Fruit fly (Drosophila melanogaster) whole organism, prepupa: ENCODE results near the gene Ugt303A1.

Experiments used
- Blimp-1 ChIP-seq: fragments of 200-800 bp; sonication (Bioruptor generic); optimal IDR thresholded peaks from 3 replicates; lab custom pipeline; 2017; ENCODE audit warnings: missing biosample characterization, missing genetic modification characterization, mild to moderate bottlenecking, moderate library complexity, missing genetic modification reagents
- CG10631 ChIP-seq: fragments of 200-800 bp; sonication (Bioruptor generic); optimal IDR thresholded peaks from 2 replicates; lab custom pipeline; 2016; ENCODE audit warnings: missing biosample characterization, missing genetic modification characterization
- CG10669 ChIP-seq: fragments of 200-800 bp; sonication (Bioruptor generic); optimal IDR thresholded peaks from 3 replicates; lab custom pipeline; 2018; ENCODE audit warnings: missing biosample characterization, mild to moderate bottlenecking, missing genetic modification characterization, moderate library complexity
- CG11294 ChIP-seq: fragments of 200-800 bp; sonication (Bioruptor generic); IDR thresholded peaks from 2 replicates; pipeline ENCODE4 v1.3.6; 2022; ENCODE audit warnings: missing biosample characterization, missing genetic modification characterization
- CG11902 ChIP-seq: fragments of 200-800 bp; sonication (Bioruptor generic); optimal IDR thresholded peaks from 3 replicates; lab custom pipeline; 2016; ENCODE audit warnings: missing biosample characterization, missing genetic modification characterization
- CG15336 ChIP-seq: fragments of 200-800 bp; sonication (Bioruptor generic); IDR thresholded peaks from 2 replicates; pipeline ENCODE4 v1.3.6; 2022; ENCODE audit warnings: missing biosample characterization, missing genetic modification characterization
- CG16779 ChIP-seq: fragments of 200-800 bp; sonication (Bioruptor generic); optimal IDR thresholded peaks from 3 replicates; lab custom pipeline; 2017; ENCODE audit warnings: missing biosample characterization, mild to moderate bottlenecking, missing genetic modification characterization
- CG3032 ChIP-seq: fragments of 200-800 bp; optimal IDR thresholded peaks from 2 replicates; lab custom pipeline; 2019; ENCODE audit warnings: missing biosample characterization, mild to moderate bottlenecking, missing genetic modification characterization, moderate library complexity
- CG31627 ChIP-seq: fragments of 200-800 bp; sonication (Bioruptor generic); optimal IDR thresholded peaks from 3 replicates; lab custom pipeline; 2016; ENCODE audit warnings: missing biosample characterization, missing genetic modification characterization
- CG32006 ChIP-seq: fragments of 200-800 bp; sonication (Bioruptor generic); optimal IDR thresholded peaks from 3 replicates; lab custom pipeline; 2017; ENCODE audit warnings: missing biosample characterization, mild to moderate bottlenecking, missing genetic modification characterization
- CG34406 ChIP-seq: fragments of 200-800 bp; sonication (Bioruptor generic); optimal IDR thresholded peaks from 3 replicates; lab custom pipeline; 2016; ENCODE audit warnings: missing biosample characterization, missing genetic modification characterization
- CG6163 ChIP-seq: fragments of 200-800 bp; sonication (Bioruptor generic); IDR thresholded peaks from 3 replicates; pipeline ENCODE4 v1.3.6; 2022; ENCODE audit warnings: missing biosample characterization, missing genetic modification characterization
- CG6276 ChIP-seq: fragments of 200-800 bp; sonication (Bioruptor generic); optimal IDR thresholded peaks from 2 replicates; lab custom pipeline; 2017; ENCODE audit warnings: missing biosample characterization, mild to moderate bottlenecking, missing genetic modification characterization
- CG6792 ChIP-seq: fragments of 200-800 bp; sonication (Bioruptor generic); optimal IDR thresholded peaks from 3 replicates; lab custom pipeline; 2016; ENCODE audit warnings: missing biosample characterization, missing genetic modification characterization
- CG6808 ChIP-seq: fragments of 200-800 bp; sonication (Bioruptor generic); optimal IDR thresholded peaks from 3 replicates; lab custom pipeline; 2017; ENCODE audit warnings: missing biosample characterization, missing genetic modification characterization, mild to moderate bottlenecking, moderate library complexity, missing genetic modification reagents
- CG8119 ChIP-seq: fragments of 200-800 bp; sonication (Bioruptor generic); IDR thresholded peaks from 3 replicates; pipeline ENCODE4 v1.3.6; 2022; ENCODE audit warnings: missing biosample characterization, missing genetic modification characterization
- CG8319 ChIP-seq: fragments of 200-800 bp; sonication (Bioruptor generic); optimal IDR thresholded peaks from 3 replicates; lab custom pipeline; 2016; ENCODE audit warnings: missing biosample characterization, missing genetic modification characterization
- CG8632 ChIP-seq: fragments of 200-800 bp; sonication (Bioruptor generic); optimal IDR thresholded peaks from 3 replicates; lab custom pipeline; 2016; ENCODE audit warnings: missing biosample characterization, missing genetic modification characterization
- Eip75B ChIP-seq: fragments of 200-800 bp; sonication (Bioruptor generic); optimal IDR thresholded peaks from 3 replicates; lab custom pipeline; 2016; ENCODE audit warnings: missing biosample characterization, missing genetic modification characterization
- Eip78C ChIP-seq: fragments of 200-800 bp; sonication (Bioruptor generic); peaks from one replicate; lab custom pipeline; 2016; ENCODE audit warnings: missing biosample characterization, missing genetic modification characterization
- Eip93F ChIP-seq: fragments of 200-800 bp; sonication (Bioruptor generic); optimal IDR thresholded peaks from 2 replicates; lab custom pipeline; 2016; ENCODE audit warnings: missing biosample characterization, mild to moderate bottlenecking, missing genetic modification characterization
- Gug ChIP-seq: fragments of 200-800 bp; sonication (Bioruptor generic); IDR thresholded peaks from 2 replicates; pipeline ENCODE4 v1.3.6; 2022; ENCODE audit warnings: missing biosample characterization, missing genetic modification characterization
- Hr39 ChIP-seq: fragments of 200-800 bp; sonication (Bioruptor generic); optimal IDR thresholded peaks from 2 replicates; lab custom pipeline; 2016; ENCODE audit warnings: missing biosample characterization, missing genetic modification characterization
- Lpt ChIP-seq: fragments of 200-800 bp; sonication (Bioruptor generic); optimal IDR thresholded peaks from 3 replicates; lab custom pipeline; 2016; ENCODE audit warnings: missing biosample characterization, missing genetic modification characterization
- OdsH ChIP-seq: fragments of 200-800 bp; sonication (Bioruptor generic); optimal IDR thresholded peaks from 3 replicates; lab custom pipeline; 2016; ENCODE audit warnings: missing biosample characterization, missing genetic modification characterization
- Smox ChIP-seq: fragments of 200-800 bp; sonication (Bioruptor generic); optimal IDR thresholded peaks from 3 replicates; lab custom pipeline; 2016; ENCODE audit warnings: missing biosample characterization, missing genetic modification characterization
- Sox102F ChIP-seq: fragments of 200-800 bp; sonication (Bioruptor generic); optimal IDR thresholded peaks from 2 replicates; lab custom pipeline; 2016; ENCODE audit warnings: missing biosample characterization, mild to moderate bottlenecking, missing genetic modification characterization
- Sox14 ChIP-seq: fragments of 200-800 bp; sonication (Bioruptor generic); optimal IDR thresholded peaks from 3 replicates; lab custom pipeline; 2016; ENCODE audit warnings: missing biosample characterization, missing genetic modification characterization
- acj6 ChIP-seq: fragments of 200-800 bp; sonication (Bioruptor generic); optimal IDR thresholded peaks from 3 replicates; lab custom pipeline; 2016; ENCODE audit warnings: missing biosample characterization, missing genetic modification characterization
- dsx ChIP-seq: fragments of 200-800 bp; optimal IDR thresholded peaks from 3 replicates; lab custom pipeline; 2019; ENCODE audit warnings: missing biosample characterization, mild to moderate bottlenecking, missing genetic modification characterization, moderate library complexity; ENCODE audit not compliant: poor library complexity, severe bottlenecking
- eg ChIP-seq: fragments of 200-800 bp; sonication (Bioruptor generic); IDR thresholded peaks from 3 replicates; pipeline ENCODE4 v1.3.6; 2022; ENCODE audit warnings: missing biosample characterization, missing genetic modification characterization
- esn ChIP-seq: fragments of 200-800 bp; sonication (Bioruptor generic); optimal IDR thresholded peaks from 2 replicates; lab custom pipeline; 2016; ENCODE audit warnings: missing biosample characterization, mild to moderate bottlenecking, missing genetic modification characterization, moderate library complexity
- fd59A ChIP-seq: fragments of 200-800 bp; sonication (Bioruptor generic); optimal IDR thresholded peaks from 2 replicates; lab custom pipeline; 2017; ENCODE audit warnings: missing biosample characterization, mild to moderate bottlenecking, missing genetic modification characterization, missing genetic modification reagents
- fd85E ChIP-seq: fragments of 200-800 bp; sonication (Bioruptor generic); optimal IDR thresholded peaks from 3 replicates; lab custom pipeline; 2016; ENCODE audit warnings: missing biosample characterization, missing genetic modification characterization
- fkh ChIP-seq: fragments of 200-800 bp; sonication (Bioruptor generic); optimal IDR thresholded peaks from 3 replicates; lab custom pipeline; 2017; ENCODE audit warnings: missing biosample characterization, mild to moderate bottlenecking, missing genetic modification characterization, moderate library complexity
- net ChIP-seq: fragments of 200-800 bp; sonication (Bioruptor generic); optimal IDR thresholded peaks from 3 replicates; lab custom pipeline; 2016; ENCODE audit warnings: missing biosample characterization, missing genetic modification characterization
- pdm3 ChIP-seq: fragments of 200-800 bp; sonication (Bioruptor generic); optimal IDR thresholded peaks from 3 replicates; lab custom pipeline; 2016; ENCODE audit warnings: missing biosample characterization, missing genetic modification characterization
- salr ChIP-seq, 2 experiments: fragments of 200-800 bp; sonication (Bioruptor generic); optimal IDR thresholded peaks; 3 replicates each; lab custom pipeline; 2016 to 2018; ENCODE audit warnings: missing biosample characterization in 2 of 2, missing genetic modification characterization in 2 of 2, mild to moderate bottlenecking in 1 of 2
- spab ChIP-seq: fragments of 200-800 bp; sonication (Bioruptor generic); optimal IDR thresholded peaks from 2 replicates; lab custom pipeline; 2017; ENCODE audit warnings: missing biosample characterization, mild to moderate bottlenecking, missing genetic modification characterization, missing genetic modification reagents
- ss ChIP-seq, 2 experiments: fragments of 200-800 bp; sonication (Bioruptor generic); optimal IDR thresholded peaks; 2 replicates in 1 of 2; 3 replicates in 1 of 2; lab custom pipeline; 2017 to 2018; ENCODE audit warnings: mild to moderate bottlenecking in 2 of 2, missing biosample characterization in 2 of 2, missing genetic modification characterization in 2 of 2, moderate library complexity in 1 of 2
- svp ChIP-seq: fragments of 200-800 bp; sonication (Bioruptor generic); peaks from one replicate; lab custom pipeline; 2016; ENCODE audit warnings: missing biosample characterization, missing genetic modification characterization
- topi ChIP-seq: fragments of 200-800 bp; sonication (Bioruptor generic); optimal IDR thresholded peaks from 3 replicates; lab custom pipeline; 2016; ENCODE audit warnings: missing biosample characterization, missing genetic modification characterization

The Ugt303A1 gene

DNA sequence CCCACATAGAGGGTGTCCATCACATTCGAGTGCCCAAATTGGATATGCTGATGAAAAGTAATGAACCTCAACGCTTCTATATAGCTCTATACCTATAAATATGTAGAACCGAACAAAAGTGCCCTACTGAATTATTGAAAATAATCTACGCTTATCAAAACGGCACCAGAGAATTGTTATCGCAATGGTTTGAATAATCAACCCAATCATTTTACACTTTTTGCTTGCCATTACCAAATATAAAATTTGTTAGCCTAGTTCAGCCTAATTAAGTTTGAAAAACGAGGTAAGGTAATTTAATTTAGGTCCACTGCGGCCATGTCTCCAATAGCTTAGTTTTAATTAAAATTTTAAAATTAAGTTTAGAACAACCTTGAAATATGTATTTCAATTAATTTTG is 448 bp downstream of the Ugt303A1 start (continued):
- no peak for TF ChIP-seq CG32006 (GFP tag; lab: Kevin White, UChicago)

DNA sequence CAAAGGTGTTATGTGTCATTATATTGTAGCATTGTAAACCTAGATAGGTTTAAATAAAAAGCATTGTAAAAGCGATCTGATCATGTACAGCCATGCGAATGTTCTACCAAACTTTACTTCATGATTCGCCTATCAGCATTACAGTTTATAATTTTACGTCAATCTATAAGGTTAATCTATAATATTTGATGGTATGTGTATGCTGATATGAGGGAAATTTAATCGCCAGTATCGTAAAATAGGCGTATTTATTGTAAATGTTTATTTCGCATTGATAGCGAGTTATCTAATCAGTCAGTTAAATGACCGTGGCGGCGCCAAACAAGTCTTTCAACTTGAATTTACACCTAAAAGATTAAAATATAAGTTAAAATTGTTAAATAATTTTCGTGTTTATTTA is 2.2 kb downstream of the Ugt303A1 start:
- no peak for TF ChIP-seq pdm3 (GFP tag; lab: Kevin White, UChicago)
- no peak for TF ChIP-seq svp (GFP tag; lab: Kevin White, UChicago)
- TF ChIP-seq fd85E (GFP tag; lab: Kevin White, UChicago) = no peak

dm6 chr3R:11178300-11178699 is 3.0 kb downstream of the Ugt303A1 start:
- TF ChIP-seq fkh (GFP tag; lab: Kevin White, UChicago) = peak; percentile 47
- TF ChIP-seq esn (GFP tag; lab: Kevin White, UChicago) = no peak
- TF ChIP-seq, all 60 proteins: peak for 1

dm6 chr3R:11195792-11196191 is 20.5 kb downstream of the Ugt303A1 start, which contains the start of gene CG18577:
CG18577 (plus strand) TSS chr3R:11196092.
- TF ChIP-seq acj6 (GFP tag; lab: Kevin White, UChicago) = no peak
- no peak for TF ChIP-seq CG11294 (GFP tag; lab: Robert Waterston, UW)
- TF ChIP-seq CG6163 = no peak
- TF ChIP-seq CG10631 (GFP tag; lab: Kevin White, UChicago) = no peak
- no peak for TF ChIP-seq OdsH (GFP tag; lab: Kevin White, UChicago)
- no peak for TF ChIP-seq CG8632 (GFP tag; lab: Kevin White, UChicago)
- no peak for TF ChIP-seq topi (GFP tag; lab: Kevin White, UChicago)
- no peak for TF ChIP-seq eg (GFP tag; lab: Robert Waterston, UW)
- no peak for TF ChIP-seq Sox102F (GFP tag; lab: Kevin White, UChicago)
- no peak for TF ChIP-seq CG3032 (tag; lab: Kevin White, UChicago)
- TF ChIP-seq CG6276 (GFP tag; lab: Kevin White, UChicago) = no peak
- no peak for TF ChIP-seq fd59A (GFP tag; lab: Kevin White, UChicago)
- no peak for TF ChIP-seq CG6808
- TF ChIP-seq Gug (GFP tag; lab: Robert Waterston, UW) = no peak
- TF ChIP-seq Smox = no peak
- no peak for TF ChIP-seq CG8119 (GFP tag; lab: Robert Waterston, UW)
- TF ChIP-seq, all 60 proteins: peak for 0

- TF ChIP-seq CG8632 (GFP tag; lab: Kevin White, UChicago) (peak; percentile 99), Blimp-1 (peak; percentile 100), CG34406 (GFP tag; lab: Kevin White, UChicago) (peak; percentile 99), CG11902 (peak; percentile 96), CG10669 (GFP tag; lab: Kevin White, UChicago) (peak; percentile 96), CG11294 (GFP tag; lab: Robert Waterston, UW) (peak; percentile 98), CG6792 (GFP tag; lab: Kevin White, UChicago) (peak; percentile 96), net (GFP tag; lab: Kevin White, UChicago) (peak; percentile 96), Eip75B (peak; percentile 97), CG31627 (GFP tag; lab: Kevin White, UChicago) (peak; percentile 95), CG8319 (GFP tag; lab: Kevin White, UChicago) (peak; percentile 94), CG6276 (GFP tag; lab: Kevin White, UChicago) (peak; percentile 99), CG16779 (tag; lab: Kevin White, UChicago) (peak; percentile 97), CG15336 (GFP tag; lab: Robert Waterston, UW) (peak; percentile 99), Eip78C (GFP tag; lab: Kevin White, UChicago) (peak; percentile 100), fkh (GFP tag; lab: Kevin White, UChicago) (peak; percentile 73), CG10631 (GFP tag; lab: Kevin White, UChicago) (peak; percentile 99), spab (GFP tag; lab: Kevin White, UChicago) (peak; percentile 98), ss (GFP tag; optimal IDR thresholded peaks at IDR 0.05; lab: Kevin White, UChicago) (peak in 1 of 2 experiments; percentile 99), Gug (GFP tag; lab: Robert Waterston, UW) (peak; percentile 99), Lpt (peak; percentile 98), salr (GFP tag; optimal IDR thresholded peaks at IDR 0.05; lab: Kevin White, UChicago) (peak; percentile 87 to 98), Sox102F (GFP tag; lab: Kevin White, UChicago) (peak; percentile 95), Eip93F (GFP tag; lab: Kevin White, UChicago) (peak; percentile 85), Hr39 (GFP tag; lab: Kevin White, UChicago) (peak; percentile 92), Sox14 (GFP tag; lab: Kevin White, UChicago) (peak; percentile 96), dsx (GFP tag; lab: Kevin White, UChicago) (peak; percentile 90)
Measured at dm6 chr3R:11196648-11197388, 21.5 kb downstream of the Ugt303A1 start.
